Fruit fly (Drosophila melanogaster): ENCODE measurements around the gene Usp2.

dm6 chrX:22479207-22479820, 23.7 kb downstream of the Usp2 start:
- no peak for TF ChIP-seq pan (optimal IDR thresholded peaks at IDR 0.05)
- no peak for TF ChIP-seq CG8478 (optimal IDR thresholded peaks at IDR 0.05)
- TF ChIP-seq EcR (GFP tag; optimal IDR thresholded peaks at IDR 0.05): no peak
- no peak for TF ChIP-seq Dll (optimal IDR thresholded peaks at IDR 0.05)
- no peak for TF ChIP-seq psq (optimal IDR thresholded peaks at IDR 0.05)
- no peak for TF ChIP-seq usp (GFP tag; optimal IDR thresholded peaks at IDR 0.05)
